Fruit fly (Drosophila melanogaster) ovary, adult (tissue): Measurements from ENCODE around the gene Rsf1.

Source experiments
- CG17801 ChIP-seq: fragments of 200-800 bp; optimal IDR thresholded peaks from 2 replicates; lab custom pipeline; 2019; ENCODE audit warnings: missing biosample characterization, mild to moderate bottlenecking, missing genetic modification characterization, moderate library complexity; ENCODE audit not compliant: partially characterized antibody

The Rsf1 gene

dm6 chr2L:10226213-10226723 lies 37.1 kb downstream of the Rsf1 start:
- TF ChIP-seq CG17801 (GFP tag; lab: Kevin White, UChicago): no peak

DNA sequence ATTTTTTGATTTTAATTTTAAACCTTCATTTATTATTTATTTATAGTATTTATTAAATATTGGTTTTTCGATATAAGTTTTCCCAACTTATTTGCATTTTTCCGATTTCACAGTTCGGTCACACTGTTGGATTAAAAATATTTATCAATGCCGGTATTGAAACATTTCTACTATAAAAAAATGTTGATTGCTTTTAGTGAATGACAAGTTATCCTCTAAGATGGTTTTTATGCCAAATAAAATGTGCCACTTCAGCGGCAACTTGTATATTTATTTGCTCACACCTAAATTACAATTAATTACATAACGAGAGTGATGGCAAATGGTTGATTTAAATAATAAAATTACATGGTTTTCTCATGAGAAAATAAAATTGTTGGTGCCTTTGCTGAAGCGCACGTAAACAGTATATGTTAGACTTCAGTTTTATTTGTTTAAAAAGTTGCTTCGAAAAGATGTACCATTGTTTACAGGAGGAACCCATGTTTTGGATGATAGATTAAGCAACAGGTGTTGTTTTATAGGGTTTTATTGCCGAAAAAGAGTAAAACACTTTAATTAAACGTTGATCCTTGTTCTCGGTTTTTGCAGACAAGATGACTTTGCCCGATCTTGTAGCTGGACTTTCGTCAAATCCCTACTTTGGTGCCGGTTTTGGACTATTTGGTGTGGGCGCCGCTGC lies 40.7 kb downstream of the Rsf1 start, which contains the start of gene Bcs1:
Gene Bcs1 (plus strand): TSS at position 108 of the 682 bp plus-strand sequence.
- TF ChIP-seq CG17801 (GFP tag; lab: Kevin White, UChicago): no peak

- no peak for TF ChIP-seq CG17801 (GFP tag; lab: Kevin White, UChicago)
Measured at dm6 chr2L:10221387-10221705, 42.0 kb downstream of the Rsf1 start.

dm6 chr2L:10220501-10221386 lies 42.6 kb downstream of the Rsf1 start, which contains the start of the genes Npc1a and Prosalpha6:
TSS of gene Npc1a (minus strand) at chr2L:10221216.
TSS of gene Prosalpha6 (plus strand) at chr2L:10221351.
- no peak for TF ChIP-seq CG17801 (GFP tag; lab: Kevin White, UChicago)

DNA sequence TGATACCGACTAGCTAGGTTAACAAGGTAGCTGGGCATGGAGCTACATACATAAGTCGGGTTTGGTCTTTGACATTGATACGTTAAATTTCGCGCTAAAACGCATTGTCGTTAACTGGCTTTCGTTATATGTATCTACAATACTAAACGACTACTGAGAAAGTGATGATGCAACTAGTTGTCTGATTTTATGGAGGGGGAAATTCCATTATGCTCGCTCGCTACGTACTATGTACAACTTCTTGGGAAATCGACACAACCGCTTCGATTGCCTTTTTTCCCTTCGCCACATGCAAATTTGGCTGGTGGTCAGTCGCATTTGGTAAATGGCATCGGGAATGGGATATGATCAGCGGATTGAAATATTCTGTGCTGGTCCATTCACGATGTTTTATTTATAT lies 43.3 kb downstream of the Rsf1 start:
- TF ChIP-seq CG17801 (GFP tag; lab: Kevin White, UChicago): no peak
